Worm (Caenorhabditis elegans): Measurements from ENCODE around the gene K08D8.7.

- TF ChIP-seq nhr-237 (tag; optimal IDR thresholded peaks at IDR 0.05) (no peak), ham-2 (GFP tag; optimal IDR thresholded peaks at IDR 0.05) (no peak), unc-62 (GFP tag; optimal IDR thresholded peaks at IDR 0.05) (no peak), snpc-4 (tag; optimal IDR thresholded peaks at IDR 0.05) (no peak), sptf-1 (tag; optimal IDR thresholded peaks at IDR 0.05) (no peak), elt-3 (tag; optimal IDR thresholded peaks at IDR 0.05) (no peak), mab-5 (tag; optimal IDR thresholded peaks at IDR 0.05) (no peak), ceh-39 (tag; optimal IDR thresholded peaks at IDR 0.05) (no peak)
These were observed 13.2 kb downstream of the K08D8.7 start, which contains the start of gene K08D8.4 for ce11 chrIV:12909871-12910270.

All from whole organism, mixed stage, embryonic.